Fruit fly (Drosophila melanogaster): ENCODE results near the gene CG15152.

dm6 chr2L:18122231-18122551, 7.8 kb downstream of the CG15152 start:
- TF ChIP-seq CG8478 (optimal IDR thresholded peaks at IDR 0.05) (no peak), CTCF (optimal IDR thresholded peaks at IDR 0.05) (no peak)
